Worm (Caenorhabditis elegans) whole organism, L4 larva: ENCODE results near the gene ptr-19.

Experiments used
- F10B5.3 ChIP-seq: sonication (generic microtip); optimal IDR thresholded peaks from 2 replicates; lab custom pipeline; 2016; ENCODE audit warnings: mild to moderate bottlenecking, missing genetic modification characterization, missing compliant biosample characterization
- F26F4.8 ChIP-seq: fragments of 200-800 bp; sonication (Bioruptor generic); conservative IDR thresholded peaks from 2 replicates; pipeline ENCODE4 v1.3.6; 2022; ENCODE audit warnings: missing genetic modification characterization, missing compliant biosample characterization
- F44E2.7 ChIP-seq: fragments of 200-800 bp; sonication (Bioruptor generic); IDR thresholded peaks from 2 replicates; pipeline ENCODE4 v2.1.2; 2022; ENCODE audit warnings: missing genetic modification characterization, missing compliant biosample characterization
- F49E8.2 ChIP-seq: sonication (generic microtip); optimal IDR thresholded peaks from 2 replicates; lab custom pipeline; 2016; ENCODE audit warnings: missing compliant biosample characterization, mild to moderate bottlenecking, missing genetic modification characterization, borderline replicate concordance
- T26A8.4 ChIP-seq: fragments of 200-800 bp; sonication (Bioruptor generic); IDR thresholded peaks from 2 replicates; pipeline ENCODE4 v1.3.6; 2022; ENCODE audit warnings: missing genetic modification characterization, missing compliant biosample characterization
- Y48G9A.11 ChIP-seq: fragments of 200-800 bp; sonication (Bioruptor generic); IDR thresholded peaks from 2 replicates; pipeline ENCODE4 v1.3.6; 2022; ENCODE audit warnings: missing genetic modification reagents, missing genetic modification characterization, missing compliant biosample characterization
- ZK546.5 ChIP-seq, 2 experiments: sonication (generic microtip); optimal IDR thresholded peaks; 2 replicates each; lab custom pipeline; 2017; ENCODE audit warnings: missing biosample characterization in 2 of 2, missing genetic modification characterization in 2 of 2
- ceh-28 ChIP-seq: fragments of 150-350 bp; optimal IDR thresholded peaks from 2 replicates; lab custom pipeline; 2014; ENCODE audit warnings: missing biosample characterization, missing genetic modification reagents, missing genetic modification characterization
- ceh-32 ChIP-seq: sonication (generic microtip); optimal IDR thresholded peaks from 2 replicates; lab custom pipeline; 2016; ENCODE audit warnings: mild to moderate bottlenecking, missing genetic modification characterization, missing compliant biosample characterization; ENCODE audit not compliant: poor library complexity
- ceh-82 ChIP-seq: sonication (generic microtip); optimal IDR thresholded peaks from 2 replicates; lab custom pipeline; 2017; ENCODE audit warnings: missing biosample characterization, missing genetic modification characterization
- ctbp-1 ChIP-seq: fragments of 200-800 bp; sonication (Bioruptor generic); IDR thresholded peaks from 2 replicates; pipeline ENCODE4 v1.3.6; 2022; ENCODE audit warnings: missing genetic modification reagents, missing genetic modification characterization, missing compliant biosample characterization
- daf-16 ChIP-seq, 3 experiments: sonication (generic microtip); optimal IDR thresholded peaks; 2 replicates each; lab custom pipeline; 2016 to 2017; ENCODE audit warnings: missing genetic modification characterization in 3 of 3, missing genetic modification reagents in 3 of 3, mild to moderate bottlenecking in 2 of 3, missing compliant biosample characterization in 2 of 3, missing biosample characterization in 1 of 3, moderate library complexity in 1 of 3
- daf-19 ChIP-seq: fragments of 200-800 bp; sonication (Bioruptor generic); conservative IDR thresholded peaks from 2 replicates; pipeline ENCODE4 v1.3.6; 2022; ENCODE audit warnings: missing genetic modification characterization, missing compliant biosample characterization
- daf-8 ChIP-seq: fragments of 200-800 bp; sonication (Bioruptor generic); IDR thresholded peaks from 2 replicates; pipeline ENCODE4 v1.3.6; 2022; ENCODE audit warnings: missing genetic modification characterization, missing compliant biosample characterization
- dmd-8 ChIP-seq: fragments of 200-800 bp; sonication (Bioruptor generic); IDR thresholded peaks from 2 replicates; pipeline ENCODE4 v1.3.6; 2022; ENCODE audit warnings: missing genetic modification characterization, missing compliant biosample characterization
- dmd-9 ChIP-seq: fragments of 200-800 bp; sonication (Bioruptor generic); IDR thresholded peaks from 2 replicates; pipeline ENCODE4 v1.3.6; 2022; ENCODE audit warnings: missing genetic modification reagents, missing genetic modification characterization, missing compliant biosample characterization
- duxl-1 ChIP-seq: sonication (generic microtip); optimal IDR thresholded peaks from 2 replicates; lab custom pipeline; 2016; ENCODE audit warnings: mild to moderate bottlenecking, missing genetic modification characterization, moderate library complexity, missing compliant biosample characterization; ENCODE audit not compliant: poor library complexity
- egl-43 ChIP-seq: fragments of 200-800 bp; sonication (Bioruptor generic); IDR thresholded peaks from 2 replicates; pipeline ENCODE4 v1.3.6; 2022; ENCODE audit warnings: missing genetic modification reagents, missing genetic modification characterization, missing compliant biosample characterization
- fkh-10 ChIP-seq: fragments of 150-350 bp; optimal IDR thresholded peaks from 2 replicates; lab custom pipeline; 2014; ENCODE audit warnings: missing biosample characterization, missing genetic modification reagents, missing genetic modification characterization
- fos-1 ChIP-seq: fragments of 150-350 bp; optimal IDR thresholded peaks from 2 replicates; lab custom pipeline; 2014; ENCODE audit warnings: missing biosample characterization, missing genetic modification characterization
- gei-8 ChIP-seq: fragments of 200-800 bp; sonication (Bioruptor generic); optimal IDR thresholded peaks from 2 replicates; lab custom pipeline; 2018; ENCODE audit warnings: mild to moderate bottlenecking, missing genetic modification characterization, missing compliant biosample characterization
- hif-1 ChIP-seq, 2 experiments: sonication (generic microtip); optimal IDR thresholded peaks; 2 replicates each; lab custom pipeline; 2016 to 2017; ENCODE audit warnings: missing compliant biosample characterization in 2 of 2, missing genetic modification characterization in 2 of 2, missing genetic modification reagents in 2 of 2, missing genotype in 2 of 2, mild to moderate bottlenecking in 1 of 2
- hlh-11 ChIP-seq: fragments of 200-800 bp; sonication (Bioruptor generic); optimal IDR thresholded peaks from 2 replicates; lab custom pipeline; 2018; ENCODE audit warnings: mild to moderate bottlenecking, missing genetic modification characterization, missing compliant biosample characterization
- lim-7 ChIP-seq: fragments of 200-800 bp; sonication (Bioruptor generic); IDR thresholded peaks from 2 replicates; pipeline ENCODE4 v1.3.6; 2022; ENCODE audit warnings: missing genetic modification characterization, missing compliant biosample characterization
- lin-1 ChIP-seq: fragments of 200-800 bp; sonication (Bioruptor generic); IDR thresholded peaks from 2 replicates; pipeline ENCODE4 v1.3.6; 2022; ENCODE audit warnings: missing genetic modification reagents, missing genetic modification characterization, missing compliant biosample characterization
- lin-13 ChIP-seq: fragments of 150-350 bp; optimal IDR thresholded peaks from 2 replicates; lab custom pipeline; 2014; ENCODE audit warnings: missing biosample characterization, missing genetic modification reagents, missing genetic modification characterization
- lin-38 ChIP-seq: fragments of 200-800 bp; sonication (Bioruptor generic); IDR thresholded peaks from 2 replicates; pipeline ENCODE4 v1.3.6; 2022; ENCODE audit warnings: missing genetic modification reagents, missing genetic modification characterization, missing compliant biosample characterization
- lir-3 ChIP-seq: sonication (generic microtip); optimal IDR thresholded peaks from 2 replicates; lab custom pipeline; 2016; ENCODE audit warnings: mild to moderate bottlenecking, missing genetic modification characterization, missing compliant biosample characterization
- madf-5 ChIP-seq, 2 experiments: fragments of 200-800 bp; sonication (Bioruptor generic); IDR thresholded peaks; 2 replicates each; pipeline ENCODE4 v1.3.6; 2022; ENCODE audit warnings: missing compliant biosample characterization in 2 of 2, missing genetic modification characterization in 2 of 2
- madf-9 ChIP-seq: fragments of 200-800 bp; sonication (Bioruptor generic); conservative IDR thresholded peaks from 2 replicates; pipeline ENCODE4 v1.3.6; 2022; ENCODE audit warnings: missing genetic modification reagents, missing genetic modification characterization, missing compliant biosample characterization
- mep-1 ChIP-seq: fragments of 150-350 bp; sonication (generic microtip); optimal IDR thresholded peaks from 3 replicates; lab custom pipeline; 2014; ENCODE audit warnings: missing biosample characterization, missing genetic modification characterization
- mxl-2 ChIP-seq: fragments of 200-800 bp; sonication (Bioruptor generic); conservative IDR thresholded peaks from 2 replicates; pipeline ENCODE4 v1.3.6; 2022; ENCODE audit warnings: missing genetic modification reagents, missing genetic modification characterization, missing compliant biosample characterization
- nhr-10 ChIP-seq: fragments of 150-350 bp; optimal IDR thresholded peaks from 2 replicates; lab custom pipeline; 2014; ENCODE audit warnings: missing biosample characterization, missing genetic modification characterization
- nhr-11 ChIP-seq: fragments of 150-350 bp; optimal IDR thresholded peaks from 2 replicates; lab custom pipeline; 2014; ENCODE audit warnings: missing biosample characterization, missing genetic modification characterization
- nhr-111 ChIP-seq: fragments of 200-800 bp; sonication (Bioruptor generic); optimal IDR thresholded peaks from 2 replicates; lab custom pipeline; 2018; ENCODE audit warnings: mild to moderate bottlenecking, missing genetic modification characterization, missing compliant biosample characterization
- nhr-25 ChIP-seq: sonication (generic microtip); optimal IDR thresholded peaks from 2 replicates; lab custom pipeline; 2017; ENCODE audit warnings: missing genetic modification characterization, mild to moderate bottlenecking, missing compliant biosample characterization, antibody characterized with exemption, moderate library complexity, borderline replicate concordance; ENCODE audit not compliant: insufficient read depth
- nhr-48 ChIP-seq: sonication (generic microtip); optimal IDR thresholded peaks from 2 replicates; lab custom pipeline; 2016; ENCODE audit warnings: mild to moderate bottlenecking, missing genetic modification characterization, missing compliant biosample characterization
- nhr-76 ChIP-seq: fragments of 150-350 bp; optimal IDR thresholded peaks from 2 replicates; lab custom pipeline; 2014; ENCODE audit warnings: missing biosample characterization, missing genetic modification characterization
- pha-4 ChIP-seq, 2 experiments: fragments of 150-350 bp in 1 of 2; fragments of 200-800 bp in 1 of 2; sonication (Bioruptor generic) in 1 of 2; IDR thresholded peaks in 1 of 2; optimal IDR thresholded peaks in 1 of 2; 2 replicates each; pipeline versions ENCODE4 v1.3.6 to Lab custom; 2014 to 2022; ENCODE audit warnings: missing genetic modification characterization in 2 of 2, missing genetic modification reagents in 2 of 2, missing biosample characterization in 1 of 2, missing compliant biosample characterization in 1 of 2
- pqm-1 ChIP-seq: sonication (generic microtip); optimal IDR thresholded peaks from 2 replicates; lab custom pipeline; 2017; ENCODE audit warnings: missing biosample characterization, missing genetic modification characterization
- saeg-2 ChIP-seq: fragments of 200-800 bp; sonication (Bioruptor generic); IDR thresholded peaks from 2 replicates; pipeline ENCODE4 v1.3.6; 2022; ENCODE audit warnings: missing genetic modification reagents, missing genetic modification characterization, missing compliant biosample characterization
- unc-130 ChIP-seq: sonication (generic microtip); optimal IDR thresholded peaks from 2 replicates; lab custom pipeline; 2016; ENCODE audit warnings: missing genetic modification reagents, missing genetic modification characterization, missing compliant biosample characterization
- unc-39 ChIP-seq: sonication (generic microtip); optimal IDR thresholded peaks from 2 replicates; lab custom pipeline; 2017; ENCODE audit warnings: missing biosample characterization, missing genetic modification characterization
- unc-62 ChIP-seq, 3 experiments: fragments of 150-350 bp in 1 of 3; sonication (generic microtip); optimal IDR thresholded peaks in 2 of 3; peaks in 1 of 3; 1 replicate in 1 of 3; 2 replicates in 2 of 3; lab custom pipeline; 2014 to 2017; ENCODE audit warnings: missing biosample characterization in 3 of 3, missing genetic modification characterization in 3 of 3, missing genetic modification reagents in 3 of 3, missing genotype in 1 of 3
- ztf-11 ChIP-seq: fragments of 150-350 bp; optimal IDR thresholded peaks from 2 replicates; lab custom pipeline; 2014; ENCODE audit warnings: missing biosample characterization, missing genetic modification characterization

The ptr-19 gene

DNA sequence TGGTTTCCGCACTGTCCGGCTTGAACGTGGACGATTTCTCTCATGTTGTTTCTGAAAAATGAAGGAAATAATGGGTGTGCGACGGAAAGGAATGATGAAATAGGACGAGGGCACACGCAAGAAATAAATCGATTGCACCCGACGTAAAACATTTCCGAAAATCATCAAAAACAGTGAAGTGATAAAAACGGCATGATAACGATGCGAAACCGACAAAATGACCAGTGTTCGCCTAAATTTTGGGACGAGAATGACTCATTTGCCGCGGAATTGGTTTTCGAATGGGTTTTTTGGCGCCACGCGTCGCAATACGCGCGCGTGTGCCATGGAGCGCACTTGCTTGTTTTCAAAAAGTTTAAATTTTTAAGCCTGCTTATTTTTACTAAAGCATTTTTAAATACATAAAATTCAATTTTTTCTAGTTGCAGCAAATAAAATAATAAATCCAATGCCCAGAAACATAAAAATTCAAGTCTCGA is 39.2 kb upstream of the ptr-19 start, which contains the start of the genes tbb-1 and rib-2 (continued):
- TF ChIP-seq pqm-1 (peak; percentile 86), F44E2.7 (GFP tag; lab: Robert Waterston, UW) (0 out of 2 replicates have a peak, but pooled peaks have one; percentile 27), unc-62 (GFP tag; optimal IDR thresholded peaks at IDR 0.05 in 1 of 2; lab: Kevin White, UChicago) (peak in 1 of 2 experiments; percentile 20), unc-62 (tag; optimal IDR thresholded peaks at IDR 0.05; lab: Kevin White, UChicago) (no peak)

DNA sequence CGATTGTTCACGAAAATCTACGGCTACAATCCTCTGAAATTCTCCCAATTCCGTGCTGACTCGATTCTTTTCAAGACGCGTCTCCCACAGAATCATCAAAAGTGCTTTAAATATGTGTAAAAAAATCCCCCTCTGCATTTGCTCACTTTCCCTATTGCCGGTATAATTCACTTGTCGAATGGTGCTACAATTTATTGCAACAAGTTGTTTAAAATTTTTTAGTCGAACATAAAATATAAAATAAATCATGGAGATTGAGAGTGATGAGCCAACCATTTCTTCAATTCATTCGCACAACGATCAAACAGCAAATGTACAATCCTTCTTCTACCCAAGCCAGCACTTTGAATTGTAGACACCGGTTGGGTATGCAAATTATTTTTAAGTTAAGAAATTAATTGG is 35.2 kb upstream of the ptr-19 start:
- TF ChIP-seq F10B5.3 (tag; lab: Kevin White, UChicago) (peak; percentile 29), lin-1 (GFP tag; lab: Robert Waterston, UW) (peak; percentile 69; the same call in 1 of the 2 replicates), daf-8 (no peak), fkh-10 (GFP tag; lab: Kevin White, UChicago) (no peak), duxl-1 (tag; lab: Kevin White, UChicago) (no peak), ceh-32 (no peak), lim-7 (peak; percentile 59; the same call in 1 of the 2 replicates), mxl-2 (GFP tag; lab: Robert Waterston, UW) (no peak), dmd-8 (GFP tag; lab: Robert Waterston, UW) (no peak), madf-9 (GFP tag; lab: Robert Waterston, UW) (no peak), F44E2.7 (GFP tag; lab: Robert Waterston, UW) (0 out of 2 replicates have a peak, but pooled peaks have one; percentile 34), nhr-10 (no peak), saeg-2 (GFP tag; lab: Robert Waterston, UW) (no peak), fos-1 (tag; lab: Kevin White, UChicago) (no peak), hif-1 (tag; optimal IDR thresholded peaks at IDR 0.05; lab: Kevin White, UChicago) (no peak), ceh-28 (tag; lab: Kevin White, UChicago) (no peak), nhr-111 (GFP tag; lab: Kevin White, UChicago) (no peak), lin-13 (GFP tag; lab: Kevin White, UChicago) (no peak), nhr-48 (tag; lab: Kevin White, UChicago) (no peak), madf-5 (GFP tag; IDR thresholded peaks at IDR 0.05; lab: Robert Waterston, UW) (0 out of 4 replicates have a peak, but pooled peaks of 1 of the 2 experiments have one; percentile 31), pha-4 (GFP tag; IDR thresholded peaks at IDR 0.05; lab: Robert Waterston, UW) (peak; percentile 69; the same call in 1 of the 2 replicates), pha-4 (tag; optimal IDR thresholded peaks at IDR 0.05; lab: Kevin White, UChicago) (no peak), daf-16 (GFP tag; optimal IDR thresholded peaks at IDR 0.05; lab: Kevin White, UChicago) (peak in 1 of 2 experiments; percentile 12), daf-16 (tag; optimal IDR thresholded peaks at IDR 0.05; lab: Kevin White, UChicago) (no peak), ztf-11 (tag; lab: Kevin White, UChicago) (no peak), hlh-11 (tag; lab: Kevin White, UChicago) (no peak), unc-62 (GFP tag; optimal IDR thresholded peaks at IDR 0.05 in 1 of 2; lab: Kevin White, UChicago) (no peak), unc-62 (tag; optimal IDR thresholded peaks at IDR 0.05; lab: Kevin White, UChicago) (no peak), F49E8.2 (tag; lab: Kevin White, UChicago) (peak; percentile 91), daf-19 (GFP tag; lab: Robert Waterston, UW) (no peak), F26F4.8 (GFP tag; lab: Robert Waterston, UW) (0 out of 2 replicates have a peak, but pooled peaks have one; percentile 20), nhr-76 (tag; lab: Kevin White, UChicago) (no peak), egl-43 (peak; percentile 39; the same call in 1 of the 2 replicates), ctbp-1 (peak; percentile 53; the same call in 1 of the 2 replicates), lin-38 (GFP tag; lab: Robert Waterston, UW) (peak; percentile 80), nhr-11 (no peak), unc-130 (GFP tag; lab: Kevin White, UChicago) (peak; percentile 78), lir-3 (no peak), dmd-9 (GFP tag; lab: Robert Waterston, UW) (no peak), Y48G9A.11 (GFP tag; lab: Robert Waterston, UW) (peak; percentile 64), T26A8.4 (0 out of 2 replicates have a peak, but pooled peaks have one; percentile 52), nhr-25 (tag; lab: Kevin White, UChicago) (no peak), mep-1 (tag; lab: Kevin White, UChicago) (peak; percentile 30), gei-8 (GFP tag; lab: Kevin White, UChicago) (peak; percentile 56), pqm-1 (no peak), ZK546.5 (tag; optimal IDR thresholded peaks at IDR 0.05; lab: Kevin White, UChicago) (no peak), unc-39 (tag; lab: Kevin White, UChicago) (no peak), ceh-82 (tag; lab: Kevin White, UChicago) (no peak)
